Fruit fly (Drosophila melanogaster) whole organism, embryonic: ENCODE results near the gene SrpRalpha.
A peak's percentile ranks its signal among the peaks of the same experiment; 100 is the strongest.

ENCODE experiments used
- Atf-2 ChIP-seq: fragments of 200-800 bp; sonication (Bioruptor generic); optimal IDR thresholded peaks from 2 replicates; lab custom pipeline; 2016; ENCODE audit warnings: missing biosample characterization, missing genetic modification characterization
- BEAF-32 ChIP-seq: fragments of 200-800 bp; sonication (Bioruptor generic); optimal IDR thresholded peaks from 3 replicates; lab custom pipeline; 2017; ENCODE audit warnings: missing biosample characterization, missing genetic modification characterization, mild to moderate bottlenecking, moderate library complexity, missing genetic modification reagents
- CG13424 ChIP-seq: fragments of 200-800 bp; sonication (Bioruptor generic); optimal IDR thresholded peaks from 2 replicates; lab custom pipeline; 2019; ENCODE audit warnings: missing biosample characterization, mild to moderate bottlenecking, missing genetic modification characterization, moderate library complexity
- CG14860 ChIP-seq: fragments of 200-800 bp; sonication (Bioruptor generic); IDR thresholded peaks from 3 replicates; pipeline ENCODE4 v1.3.6; 2022; ENCODE audit warnings: missing biosample characterization, missing genetic modification characterization; ENCODE audit not compliant: partially characterized antibody
- CG15479 ChIP-seq: fragments of 200-800 bp; sonication (Bioruptor generic); optimal IDR thresholded peaks from 3 replicates; lab custom pipeline; 2019; ENCODE audit warnings: missing biosample characterization, mild to moderate bottlenecking, missing genetic modification characterization, moderate library complexity
- CG15696 ChIP-seq: fragments of 200-800 bp; sonication (Bioruptor generic); optimal IDR thresholded peaks from 2 replicates; lab custom pipeline; 2019; ENCODE audit warnings: missing biosample characterization, mild to moderate bottlenecking, missing genetic modification characterization, moderate library complexity
- CG16813 ChIP-seq: fragments of 200-800 bp; sonication (Bioruptor generic); IDR thresholded peaks from 3 replicates; pipeline ENCODE4 v1.3.6; 2022; ENCODE audit warnings: missing biosample characterization, missing genetic modification characterization; ENCODE audit not compliant: partially characterized antibody
- CG17361 ChIP-seq: fragments of 200-800 bp; sonication (Bioruptor generic); IDR thresholded peaks from 3 replicates; pipeline ENCODE4 v1.3.6; 2022; ENCODE audit warnings: missing biosample characterization, missing genetic modification characterization
- CG17385 ChIP-seq: fragments of 200-800 bp; sonication (Bioruptor generic); optimal IDR thresholded peaks from 3 replicates; lab custom pipeline; 2018; ENCODE audit warnings: missing biosample characterization, mild to moderate bottlenecking, missing genetic modification characterization
- CG17829 ChIP-seq: fragments of 200-800 bp; optimal IDR thresholded peaks from 2 replicates; lab custom pipeline; 2019; ENCODE audit warnings: missing biosample characterization, mild to moderate bottlenecking, missing genetic modification characterization, moderate library complexity
- CG2116 ChIP-seq: fragments of 200-800 bp; sonication (Bioruptor generic); optimal IDR thresholded peaks from 3 replicates; lab custom pipeline; 2018; ENCODE audit warnings: missing biosample characterization, mild to moderate bottlenecking, missing genetic modification characterization
- CG2129 ChIP-seq: fragments of 200-800 bp; sonication (Bioruptor generic); IDR thresholded peaks from 2 replicates; pipeline ENCODE4 v1.3.6; 2022; ENCODE audit warnings: missing biosample characterization, missing genetic modification characterization; ENCODE audit not compliant: partially characterized antibody
- CG2712 ChIP-seq: fragments of 200-800 bp; optimal IDR thresholded peaks from 3 replicates; lab custom pipeline; 2019; ENCODE audit warnings: missing biosample characterization, mild to moderate bottlenecking, missing genetic modification characterization, moderate library complexity
- CG30020 ChIP-seq: fragments of 200-800 bp; optimal IDR thresholded peaks from 2 replicates; lab custom pipeline; 2019; ENCODE audit warnings: missing biosample characterization, mild to moderate bottlenecking, missing genetic modification characterization, moderate library complexity
- CG32532 ChIP-seq: fragments of 200-800 bp; sonication (Bioruptor generic); IDR thresholded peaks from 2 replicates; pipeline ENCODE4 v1.3.6; 2022; ENCODE audit warnings: missing biosample characterization, missing genetic modification characterization
- CG3995 ChIP-seq: fragments of 200-800 bp; sonication (Bioruptor generic); optimal IDR thresholded peaks from 3 replicates; lab custom pipeline; 2016; ENCODE audit warnings: missing biosample characterization, missing genetic modification characterization
- CG6272 ChIP-seq: fragments of 200-800 bp; sonication (Bioruptor generic); IDR thresholded peaks from 2 replicates; pipeline ENCODE4 v1.3.6; 2022; ENCODE audit warnings: missing biosample characterization, missing genetic modification characterization
- CG7839 ChIP-seq: fragments of 200-800 bp; sonication (Bioruptor generic); optimal IDR thresholded peaks from 3 replicates; lab custom pipeline; 2018; ENCODE audit warnings: missing biosample characterization, mild to moderate bottlenecking, missing genetic modification characterization, moderate library complexity
- CG7987 ChIP-seq: fragments of 200-800 bp; sonication (Bioruptor generic); optimal IDR thresholded peaks from 2 replicates; lab custom pipeline; 2018; ENCODE audit warnings: missing biosample characterization, mild to moderate bottlenecking, missing genetic modification characterization, moderate library complexity
- CG8478 ChIP-seq: fragments of >200 bp; optimal IDR thresholded peaks from 2 replicates; lab custom pipeline; 2018
- CTCF ChIP-seq: fragments of 200-800 bp; sonication (Bioruptor generic); optimal IDR thresholded peaks from 2 replicates; lab custom pipeline; 2017; ENCODE audit warnings: missing biosample characterization, mild to moderate bottlenecking, missing genetic modification characterization, moderate library complexity
- CkIIα-i1 ChIP-seq: fragments of 200-800 bp; sonication (Bioruptor generic); IDR thresholded peaks from 2 replicates; pipeline ENCODE4 v1.3.6; 2022; ENCODE audit warnings: missing biosample characterization, missing genetic modification characterization
- Doc2 ChIP-seq: fragments of 200-800 bp; sonication (Bioruptor generic); IDR thresholded peaks from 2 replicates; pipeline ENCODE4 v1.3.6; 2022; ENCODE audit warnings: missing biosample characterization, missing genetic modification characterization
- Dp ChIP-seq: fragments of 200-800 bp; sonication (Bioruptor generic); optimal IDR thresholded peaks from 2 replicates; lab custom pipeline; 2018; ENCODE audit warnings: missing biosample characterization, mild to moderate bottlenecking, missing genetic modification characterization, moderate library complexity
- Dref ChIP-seq: fragments of 200-800 bp; sonication (Bioruptor generic); IDR thresholded peaks from 2 replicates; pipeline ENCODE4 v1.3.6; 2022; ENCODE audit warnings: missing biosample characterization, missing genetic modification characterization
- E2f2 ChIP-seq: fragments of 200-800 bp; sonication (Bioruptor generic); IDR thresholded peaks from 2 replicates; pipeline ENCODE4 v1.3.6; 2022; ENCODE audit warnings: missing biosample characterization, missing genetic modification characterization
- Hmr ChIP-seq: fragments of 200-800 bp; sonication (Bioruptor generic); optimal IDR thresholded peaks from 3 replicates; lab custom pipeline; 2017; ENCODE audit warnings: mild to moderate bottlenecking, missing biosample characterization, missing genetic modification reagents, missing genetic modification characterization
- Med ChIP-seq: fragments of 200-800 bp; sonication (Bioruptor generic); peaks from one replicate; lab custom pipeline; 2016; ENCODE audit warnings: missing biosample characterization, missing genetic modification characterization, mild to moderate bottlenecking, inconsistent platforms, moderate library complexity
- Meics ChIP-seq: fragments of 200-800 bp; sonication (Bioruptor generic); optimal IDR thresholded peaks from 2 replicates; lab custom pipeline; 2017; ENCODE audit warnings: missing biosample characterization, mild to moderate bottlenecking, missing genetic modification characterization
- Mes4 ChIP-seq: fragments of 200-800 bp; sonication (Bioruptor generic); optimal IDR thresholded peaks from 2 replicates; lab custom pipeline; 2016; ENCODE audit warnings: missing biosample characterization, missing genetic modification characterization
- Mrtf ChIP-seq: fragments of 200-800 bp; sonication (Bioruptor generic); IDR thresholded peaks from 3 replicates; pipeline ENCODE4 v1.3.6; 2022; ENCODE audit warnings: missing biosample characterization, missing genetic modification characterization
- Sin3A ChIP-seq: fragments of >200 bp; optimal IDR thresholded peaks from 2 replicates; lab custom pipeline; 2018
- Sox102F ChIP-seq: fragments of 200-800 bp; sonication (Bioruptor generic); optimal IDR thresholded peaks from 2 replicates; lab custom pipeline; 2018; ENCODE audit warnings: missing biosample characterization, mild to moderate bottlenecking, missing genetic modification characterization, moderate library complexity
- Sry-δ ChIP-seq: fragments of 200-800 bp; sonication (Bioruptor generic); optimal IDR thresholded peaks from 2 replicates; lab custom pipeline; 2016; ENCODE audit warnings: missing biosample characterization, missing genetic modification characterization
- Taf1 ChIP-seq: fragments of 200-800 bp; sonication (Bioruptor generic); IDR thresholded peaks from 2 replicates; pipeline ENCODE4 v1.3.6; 2022; ENCODE audit warnings: missing biosample characterization, missing genetic modification characterization
- Xbp1 ChIP-seq: fragments of 200-800 bp; sonication (Bioruptor generic); optimal IDR thresholded peaks from 3 replicates; lab custom pipeline; 2016; ENCODE audit warnings: missing biosample characterization, mild to moderate bottlenecking, missing genetic modification characterization
- bcd ChIP-seq: fragments of 200-800 bp; sonication (Bioruptor generic); optimal IDR thresholded peaks from 2 replicates; lab custom pipeline; 2017; ENCODE audit warnings: missing biosample characterization, mild to moderate bottlenecking, missing genetic modification characterization
- croc ChIP-seq: fragments of 200-800 bp; sonication (Bioruptor generic); conservative IDR thresholded peaks from 3 replicates; pipeline ENCODE4 v1.3.6; 2022; ENCODE audit warnings: missing biosample characterization, missing genetic modification characterization
- dysf ChIP-seq: fragments of 200-800 bp; sonication (Bioruptor generic); IDR thresholded peaks from 3 replicates; pipeline ENCODE4 v1.3.6; 2022; ENCODE audit warnings: missing biosample characterization, missing genetic modification characterization
- gsb-n ChIP-seq: fragments of 200-800 bp; sonication (Bioruptor generic); optimal IDR thresholded peaks from 3 replicates; lab custom pipeline; 2018; ENCODE audit warnings: missing biosample characterization, mild to moderate bottlenecking, missing genetic modification characterization
- knrl ChIP-seq: fragments of 200-800 bp; sonication (Bioruptor generic); IDR thresholded peaks from 3 replicates; pipeline ENCODE4 v1.3.6; 2022; ENCODE audit warnings: missing biosample characterization, missing genetic modification characterization; ENCODE audit not compliant: partially characterized antibody
- lilli ChIP-seq: fragments of 200-800 bp; sonication (Bioruptor generic); optimal IDR thresholded peaks from 3 replicates; lab custom pipeline; 2016; ENCODE audit warnings: missing biosample characterization, missing genetic modification characterization
- prd ChIP-seq, 3 experiments: fragments of >200 bp in 2 of 3; fragments of 200-800 bp in 1 of 3; sonication (Bioruptor generic) in 1 of 3; optimal IDR thresholded peaks in 2 of 3; IDR thresholded peaks in 1 of 3; 2 replicates in 2 of 3; 3 replicates in 1 of 3; pipeline versions ENCODE4 v1.3.6 to Lab custom; 2017 to 2022; ENCODE audit warnings: missing biosample characterization in 1 of 3, missing genetic modification characterization in 1 of 3
- sens ChIP-seq: fragments of 200-800 bp; sonication (Bioruptor generic); peaks from one replicate; lab custom pipeline; 2016; ENCODE audit warnings: missing biosample characterization, missing genetic modification characterization
- stc ChIP-seq: fragments of 200-800 bp; sonication (Bioruptor generic); IDR thresholded peaks from 2 replicates; pipeline ENCODE4 v1.3.6; 2022; ENCODE audit warnings: missing biosample characterization, missing genetic modification characterization
- unpg ChIP-seq: fragments of 200-800 bp; sonication (Bioruptor generic); optimal IDR thresholded peaks from 3 replicates; lab custom pipeline; 2018; ENCODE audit warnings: missing biosample characterization, mild to moderate bottlenecking, missing genetic modification characterization, moderate library complexity
- vnd ChIP-seq: fragments of 200-800 bp; sonication (Bioruptor generic); IDR thresholded peaks from 3 replicates; pipeline ENCODE4 v1.3.6; 2022; ENCODE audit warnings: missing biosample characterization, missing genetic modification characterization; ENCODE audit not compliant: partially characterized antibody
- zen ChIP-seq: fragments of 200-800 bp; sonication (Bioruptor generic); optimal IDR thresholded peaks from 3 replicates; lab custom pipeline; 2018; ENCODE audit warnings: missing biosample characterization, mild to moderate bottlenecking, missing genetic modification characterization, moderate library complexity
- zen2 ChIP-seq: fragments of 200-800 bp; sonication (Bioruptor generic); IDR thresholded peaks from 3 replicates; pipeline ENCODE4 v1.3.6; 2022; ENCODE audit warnings: missing biosample characterization, missing genetic modification characterization; ENCODE audit not compliant: partially characterized antibody

The SrpRalpha gene

DNA sequence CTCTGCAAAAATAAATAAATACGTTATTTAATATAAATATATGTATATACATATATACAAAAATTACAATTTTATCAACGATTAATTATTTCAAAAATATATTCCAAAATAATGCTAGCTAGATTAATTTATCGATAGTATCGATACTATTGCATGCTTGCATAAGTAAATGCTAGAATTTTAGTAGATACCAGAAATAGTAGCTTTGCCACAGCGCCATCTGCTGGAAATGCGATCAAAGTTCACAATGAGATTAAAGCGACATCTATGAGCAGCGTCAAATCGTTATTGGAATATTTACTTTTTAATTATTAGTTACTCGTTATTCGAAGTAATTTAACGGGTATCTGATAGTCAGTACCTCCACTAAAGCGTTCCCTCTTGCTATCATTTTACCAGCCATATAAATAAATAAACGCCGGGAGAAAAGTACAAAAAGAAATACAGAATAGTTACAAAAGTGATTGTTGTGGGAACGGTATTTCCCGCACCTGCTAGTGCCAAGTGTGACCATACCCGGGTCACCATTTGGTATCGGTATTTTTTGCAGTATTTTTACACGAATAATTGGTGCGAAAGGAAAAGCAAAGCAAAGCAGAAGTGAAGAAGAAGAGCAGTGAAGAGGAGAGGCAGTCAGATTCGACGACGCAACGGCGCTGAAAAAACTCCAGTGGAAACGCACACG, 25.1 kb upstream of the SrpRalpha start, which contains the start of the genes rtv and Dlic (continued):
- TF ChIP-seq Dp (GFP tag; lab: Kevin White, UChicago) (peak; percentile 50), zen (tag; lab: Kevin White, UChicago) (peak; percentile 38), CG32532 (GFP tag; lab: Robert Waterston, UW) (peak; percentile 48; the same call in 1 of the 2 replicates), Mrtf (GFP tag; lab: Robert Waterston, UW) (0 out of 3 replicates have a peak, but pooled peaks have one; percentile 23), CG7839 (tag; lab: Kevin White, UChicago) (peak; percentile 15), Meics (GFP tag; lab: Kevin White, UChicago) (peak; percentile 7), lilli (GFP tag; lab: Kevin White, UChicago) (peak; percentile 24), zen2 (GFP tag; lab: Robert Waterston, UW) (peak; percentile 22; the same call in 1 of the 3 replicates), CG2129 (GFP tag; lab: Robert Waterston, UW) (peak; percentile 76), CG15479 (GFP tag; lab: Kevin White, UChicago) (no peak), CG16813 (GFP tag; lab: Robert Waterston, UW) (peak; percentile 73), CG8478 (no peak), Mes4 (GFP tag; lab: Kevin White, UChicago) (peak; percentile 29), CG3995 (GFP tag; lab: Kevin White, UChicago) (peak; percentile 96), E2f2 (peak; percentile 48; the same call in 1 of the 2 replicates), CTCF (GFP tag; lab: Kevin White, UChicago) (peak; percentile 98), CG13424 (tag; lab: Kevin White, UChicago) (peak; percentile 1), gsb-n (tag; lab: Kevin White, UChicago) (peak; percentile 20), CG17361 (GFP tag; lab: Robert Waterston, UW) (peak; percentile 48; the same call in 2 of the 3 replicates), CG2712 (tag; lab: Kevin White, UChicago) (peak; percentile 65), Sox102F (GFP tag; lab: Kevin White, UChicago) (peak; percentile 32), Doc2 (GFP tag; lab: Robert Waterston, UW) (no peak), croc (no peak), CG15696 (tag; lab: Kevin White, UChicago) (peak; percentile 21), sens (peak; percentile 30), dysf (GFP tag; lab: Robert Waterston, UW) (no peak), bcd (GFP tag; lab: Kevin White, UChicago) (peak; percentile 16), Dref (GFP tag; lab: Robert Waterston, UW) (peak; percentile 60), CG6272 (no peak), stc (GFP tag; lab: Robert Waterston, UW) (no peak), Sin3A (lab: Kevin White, UChicago) (peak; percentile 68), CG17385 (GFP tag; lab: Kevin White, UChicago) (peak; percentile 92), BEAF-32 (peak; percentile 76), CG30020 (peak; percentile 56), CG17829 (tag; lab: Kevin White, UChicago) (peak; percentile 45), prd (optimal IDR thresholded peaks at IDR 0.05; lab: Kevin White, UChicago) (no peak), prd (GFP tag; IDR thresholded peaks at IDR 0.05; lab: Robert Waterston, UW) (0 out of 3 replicates have a peak, but pooled peaks have one; percentile 16), Med (GFP tag; lab: Kevin White, UChicago) (peak; percentile 85), CkIIα-i1 (GFP tag; lab: Robert Waterston, UW) (no peak), Atf-2 (GFP tag; lab: Kevin White, UChicago) (peak; percentile 12), CG2116 (GFP tag; lab: Kevin White, UChicago) (peak; percentile 67), Taf1 (GFP tag; lab: Robert Waterston, UW) (no peak), vnd (GFP tag; lab: Robert Waterston, UW) (peak; percentile 45; the same call in 1 of the 3 replicates), CG14860 (GFP tag; lab: Robert Waterston, UW) (peak; percentile 57; the same call in 2 of the 3 replicates), unpg (GFP tag; lab: Kevin White, UChicago) (peak; percentile 1), Sry-δ (peak; percentile 43), knrl (peak; percentile 74), Xbp1 (GFP tag; lab: Kevin White, UChicago) (peak; percentile 47), CG7987 (GFP tag; lab: Kevin White, UChicago) (no peak), Hmr (GFP tag; lab: Kevin White, UChicago) (peak; percentile 56)
